Fruit fly (Drosophila melanogaster) whole organism, embryonic: Measurements from ENCODE around the gene Rrp46.

Source experiments
- BEAF-32 ChIP-seq: fragments of 200-800 bp; sonication (Bioruptor generic); optimal IDR thresholded peaks from 3 replicates; lab custom pipeline; 2017; ENCODE audit warnings: missing biosample characterization, missing genetic modification characterization, mild to moderate bottlenecking, moderate library complexity, missing genetic modification reagents
- Bgb ChIP-seq: fragments of 200-800 bp; sonication (Bioruptor generic); IDR thresholded peaks from 2 replicates; pipeline ENCODE4 v1.3.6; 2022; ENCODE audit warnings: missing biosample characterization, missing genetic modification characterization; ENCODE audit not compliant: partially characterized antibody
- CG10274 ChIP-seq: fragments of 200-800 bp; sonication (Bioruptor generic); optimal IDR thresholded peaks from 3 replicates; lab custom pipeline; 2017; ENCODE audit warnings: missing biosample characterization, mild to moderate bottlenecking, missing genetic modification characterization
- CG11456 ChIP-seq: fragments of 200-800 bp; sonication (Bioruptor generic); IDR thresholded peaks from 3 replicates; pipeline ENCODE4 v1.3.6; 2022; ENCODE audit warnings: missing biosample characterization, missing genetic modification characterization
- CG12236 ChIP-seq: fragments of 200-800 bp; sonication (Bioruptor generic); optimal IDR thresholded peaks from 2 replicates; lab custom pipeline; 2016; ENCODE audit warnings: missing biosample characterization, missing genetic modification characterization
- CG13296 ChIP-seq: fragments of 200-800 bp; sonication (Bioruptor generic); optimal IDR thresholded peaks from 3 replicates; lab custom pipeline; 2018; ENCODE audit warnings: missing biosample characterization, mild to moderate bottlenecking, missing genetic modification characterization
- CG13424 ChIP-seq: fragments of 200-800 bp; sonication (Bioruptor generic); optimal IDR thresholded peaks from 2 replicates; lab custom pipeline; 2019; ENCODE audit warnings: missing biosample characterization, mild to moderate bottlenecking, missing genetic modification characterization, moderate library complexity
- CG15514 ChIP-seq: fragments of 200-800 bp; sonication (Bioruptor generic); optimal IDR thresholded peaks from 3 replicates; lab custom pipeline; 2017; ENCODE audit warnings: missing biosample characterization, missing genetic modification characterization, mild to moderate bottlenecking, moderate library complexity, missing genetic modification reagents
- CG1647 ChIP-seq: fragments of 200-800 bp; sonication (Bioruptor generic); optimal IDR thresholded peaks from 3 replicates; lab custom pipeline; 2016; ENCODE audit warnings: missing biosample characterization, missing genetic modification characterization
- CG17385 ChIP-seq: fragments of 200-800 bp; sonication (Bioruptor generic); optimal IDR thresholded peaks from 3 replicates; lab custom pipeline; 2018; ENCODE audit warnings: missing biosample characterization, mild to moderate bottlenecking, missing genetic modification characterization
- CG18476 ChIP-seq: fragments of 200-800 bp; sonication (Bioruptor generic); optimal IDR thresholded peaks from 2 replicates; lab custom pipeline; 2016; ENCODE audit warnings: missing biosample characterization, mild to moderate bottlenecking, missing genetic modification characterization
- CG2202 ChIP-seq: fragments of 200-800 bp; sonication (Bioruptor generic); optimal IDR thresholded peaks from 2 replicates; lab custom pipeline; 2018; ENCODE audit warnings: missing biosample characterization, mild to moderate bottlenecking, missing genetic modification characterization
- CG2875 ChIP-seq: fragments of 200-800 bp; sonication (Bioruptor generic); optimal IDR thresholded peaks from 2 replicates; lab custom pipeline; 2017; ENCODE audit warnings: missing biosample characterization, mild to moderate bottlenecking, missing genetic modification characterization, missing genetic modification reagents
- CG2889 ChIP-seq: fragments of 200-800 bp; sonication (Bioruptor generic); IDR thresholded peaks from 3 replicates; pipeline ENCODE4 v1.3.6; 2022; ENCODE audit warnings: missing biosample characterization, missing genetic modification characterization
- CG32772 ChIP-seq: fragments of 200-800 bp; sonication (Bioruptor generic); IDR thresholded peaks from 2 replicates; pipeline ENCODE4 v1.3.6; 2022; ENCODE audit warnings: missing biosample characterization, missing genetic modification characterization
- CG34224 ChIP-seq: fragments of 200-800 bp; sonication (Bioruptor generic); IDR thresholded peaks from 3 replicates; pipeline ENCODE4 v1.3.6; 2022; ENCODE audit warnings: missing biosample characterization, missing genetic modification characterization; ENCODE audit not compliant: partially characterized antibody
- CG7839 ChIP-seq: fragments of 200-800 bp; sonication (Bioruptor generic); optimal IDR thresholded peaks from 3 replicates; lab custom pipeline; 2018; ENCODE audit warnings: missing biosample characterization, mild to moderate bottlenecking, missing genetic modification characterization, moderate library complexity
- CG8388 ChIP-seq: fragments of 200-800 bp; sonication (Bioruptor generic); optimal IDR thresholded peaks from 2 replicates; lab custom pipeline; 2019; ENCODE audit warnings: missing biosample characterization, mild to moderate bottlenecking, missing genetic modification characterization, moderate library complexity
- CG8924 ChIP-seq: fragments of 200-800 bp; optimal IDR thresholded peaks from 3 replicates; lab custom pipeline; 2019; ENCODE audit warnings: missing biosample characterization, mild to moderate bottlenecking, missing genetic modification characterization, moderate library complexity
- CG9727 ChIP-seq: fragments of 200-800 bp; sonication (Bioruptor generic); optimal IDR thresholded peaks from 3 replicates; lab custom pipeline; 2017; ENCODE audit warnings: missing biosample characterization, mild to moderate bottlenecking, missing genetic modification characterization
- CoRest ChIP-seq: fragments of 200-800 bp; sonication (Bioruptor generic); optimal IDR thresholded peaks from 3 replicates; lab custom pipeline; 2018; ENCODE audit warnings: missing biosample characterization, mild to moderate bottlenecking, missing genetic modification characterization, moderate library complexity
- Dp ChIP-seq: fragments of 200-800 bp; sonication (Bioruptor generic); optimal IDR thresholded peaks from 2 replicates; lab custom pipeline; 2018; ENCODE audit warnings: missing biosample characterization, mild to moderate bottlenecking, missing genetic modification characterization, moderate library complexity
- ERR ChIP-seq: fragments of 200-800 bp; sonication (Bioruptor generic); optimal IDR thresholded peaks from 2 replicates; lab custom pipeline; 2016; ENCODE audit warnings: missing biosample characterization, missing genetic modification characterization
- Fer3 ChIP-seq: fragments of 200-800 bp; sonication (Bioruptor generic); optimal IDR thresholded peaks from 2 replicates; lab custom pipeline; 2018; ENCODE audit warnings: missing biosample characterization, mild to moderate bottlenecking, missing genetic modification characterization, moderate library complexity
- Hey ChIP-seq: fragments of 200-800 bp; sonication (Bioruptor generic); optimal IDR thresholded peaks from 3 replicates; lab custom pipeline; 2018; ENCODE audit warnings: missing biosample characterization, mild to moderate bottlenecking, missing genetic modification characterization
- Lpt ChIP-seq: fragments of >200 bp; optimal IDR thresholded peaks from 2 replicates; lab custom pipeline; 2018; ENCODE audit warnings: missing biosample characterization, missing genetic modification characterization
- NC2β ChIP-seq: fragments of 200-800 bp; sonication (Bioruptor generic); optimal IDR thresholded peaks from 2 replicates; lab custom pipeline; 2016; ENCODE audit warnings: missing biosample characterization, missing genetic modification characterization
- Sry-δ ChIP-seq: fragments of 200-800 bp; sonication (Bioruptor generic); optimal IDR thresholded peaks from 2 replicates; lab custom pipeline; 2016; ENCODE audit warnings: missing biosample characterization, missing genetic modification characterization
- Ssrp ChIP-seq: fragments of 200-800 bp; sonication (Bioruptor generic); optimal IDR thresholded peaks from 2 replicates; lab custom pipeline; 2018; ENCODE audit warnings: missing biosample characterization, mild to moderate bottlenecking, missing genetic modification characterization, moderate library complexity
- Usf ChIP-seq: fragments of 200-800 bp; sonication (Bioruptor generic); optimal IDR thresholded peaks from 2 replicates; lab custom pipeline; 2017; ENCODE audit warnings: missing genotype, missing biosample characterization, missing genetic modification characterization
- az2 ChIP-seq: fragments of 200-800 bp; sonication (Bioruptor generic); optimal IDR thresholded peaks from 3 replicates; lab custom pipeline; 2016; ENCODE audit warnings: missing biosample characterization, missing genetic modification characterization
- corto ChIP-seq: fragments of 200-800 bp; sonication (Bioruptor generic); optimal IDR thresholded peaks from 2 replicates; lab custom pipeline; 2016; ENCODE audit warnings: missing biosample characterization, mild to moderate bottlenecking, missing genetic modification characterization, moderate library complexity
- dati ChIP-seq: fragments of 200-800 bp; sonication (Bioruptor generic); IDR thresholded peaks from 2 replicates; pipeline ENCODE4 v1.3.6; 2022; ENCODE audit warnings: missing biosample characterization, missing genetic modification characterization
- dmrt11E ChIP-seq: fragments of 200-800 bp; sonication (Bioruptor generic); optimal IDR thresholded peaks from 3 replicates; lab custom pipeline; 2018; ENCODE audit warnings: missing biosample characterization, mild to moderate bottlenecking, missing genetic modification characterization, moderate library complexity
- dpn ChIP-seq, 2 experiments: fragments of 200-800 bp; sonication (Bioruptor generic); optimal IDR thresholded peaks; 3 replicates each; lab custom pipeline; 2016; ENCODE audit warnings: missing biosample characterization in 2 of 2, missing genetic modification characterization in 2 of 2
- fd96Cb ChIP-seq: fragments of 200-800 bp; sonication (Bioruptor generic); optimal IDR thresholded peaks from 2 replicates; lab custom pipeline; 2018; ENCODE audit warnings: missing biosample characterization, mild to moderate bottlenecking, missing genetic modification characterization, moderate library complexity
- gce ChIP-seq: fragments of 200-800 bp; sonication (Bioruptor generic); IDR thresholded peaks from 3 replicates; pipeline ENCODE4 v1.3.6; 2022; ENCODE audit warnings: missing biosample characterization, missing genetic modification characterization
- gem ChIP-seq: fragments of 200-800 bp; sonication (Bioruptor generic); optimal IDR thresholded peaks from 2 replicates; lab custom pipeline; 2019; ENCODE audit warnings: missing biosample characterization, mild to moderate bottlenecking, missing genetic modification characterization, moderate library complexity
- gsb-n ChIP-seq: fragments of 200-800 bp; sonication (Bioruptor generic); optimal IDR thresholded peaks from 3 replicates; lab custom pipeline; 2018; ENCODE audit warnings: missing biosample characterization, mild to moderate bottlenecking, missing genetic modification characterization
- lab ChIP-seq: fragments of 200-800 bp; sonication (Bioruptor generic); optimal IDR thresholded peaks from 3 replicates; lab custom pipeline; 2017; ENCODE audit warnings: missing biosample characterization, missing genetic modification characterization, mild to moderate bottlenecking, moderate library complexity, missing genetic modification reagents
- lmd ChIP-seq: fragments of 200-800 bp; sonication (Bioruptor generic); IDR thresholded peaks from 2 replicates; pipeline ENCODE4 v1.3.6; 2022; ENCODE audit warnings: missing biosample characterization, missing genetic modification characterization
- onecut ChIP-seq: fragments of 200-800 bp; sonication (Bioruptor generic); IDR thresholded peaks from 2 replicates; pipeline ENCODE4 v1.3.6; 2022; ENCODE audit warnings: missing biosample characterization, missing genetic modification characterization
- pan ChIP-seq, 4 experiments: fragments of >200 bp in 3 of 4; fragments of 200-800 bp in 1 of 4; sonication (Bioruptor generic) in 1 of 4; optimal IDR thresholded peaks in 3 of 4; IDR thresholded peaks in 1 of 4; 2 replicates each; pipeline versions ENCODE4 v1.3.6 to Lab custom; 2017 to 2022; ENCODE audit warnings: missing biosample characterization in 2 of 4, missing genetic modification characterization in 2 of 4, mixed read lengths in 1 of 4
- pfk ChIP-seq: fragments of 200-800 bp; sonication (Bioruptor generic); optimal IDR thresholded peaks from 2 replicates; lab custom pipeline; 2018; ENCODE audit warnings: missing biosample characterization, mild to moderate bottlenecking, missing genetic modification characterization, moderate library complexity
- prd ChIP-seq, 3 experiments: fragments of >200 bp in 2 of 3; fragments of 200-800 bp in 1 of 3; sonication (Bioruptor generic) in 1 of 3; optimal IDR thresholded peaks in 2 of 3; IDR thresholded peaks in 1 of 3; 2 replicates in 2 of 3; 3 replicates in 1 of 3; pipeline versions ENCODE4 v1.3.6 to Lab custom; 2017 to 2022; ENCODE audit warnings: missing biosample characterization in 1 of 3, missing genetic modification characterization in 1 of 3
- sens ChIP-seq: fragments of 200-800 bp; sonication (Bioruptor generic); peaks from one replicate; lab custom pipeline; 2016; ENCODE audit warnings: missing biosample characterization, missing genetic modification characterization
- stc ChIP-seq: fragments of 200-800 bp; sonication (Bioruptor generic); IDR thresholded peaks from 2 replicates; pipeline ENCODE4 v1.3.6; 2022; ENCODE audit warnings: missing biosample characterization, missing genetic modification characterization
- unpg ChIP-seq: fragments of 200-800 bp; sonication (Bioruptor generic); optimal IDR thresholded peaks from 3 replicates; lab custom pipeline; 2018; ENCODE audit warnings: missing biosample characterization, mild to moderate bottlenecking, missing genetic modification characterization, moderate library complexity
- wdn ChIP-seq: fragments of 200-800 bp; sonication (Bioruptor generic); IDR thresholded peaks from 2 replicates; pipeline ENCODE4 v1.3.6; 2022; ENCODE audit warnings: missing biosample characterization, missing genetic modification characterization

The Rrp46 gene

DNA sequence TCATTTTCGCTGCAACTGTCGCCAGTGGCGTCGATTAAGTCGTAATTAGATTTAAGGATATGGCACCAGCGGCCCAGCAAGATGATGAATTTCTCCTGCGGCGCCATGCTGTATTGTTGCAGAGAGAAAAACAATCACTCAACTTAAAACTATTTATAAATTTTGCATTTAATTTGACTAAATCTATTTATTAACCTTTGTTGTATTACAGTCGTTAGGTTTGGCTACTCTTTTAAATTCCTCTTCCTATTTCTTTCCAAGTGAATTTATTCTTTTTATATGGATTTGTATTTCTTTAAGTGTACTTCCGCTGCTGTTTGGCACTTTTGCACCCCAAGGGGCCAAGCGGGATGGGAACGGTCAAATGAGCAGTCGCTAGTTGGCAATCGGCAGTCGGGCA lies 35.9 kb downstream of the Rrp46 start (continued):
- TF ChIP-seq CG11456, result no peak
- peak; percentile 53 for TF ChIP-seq CG13424 (tag; lab: Kevin White, UChicago)
- no peak for TF ChIP-seq pfk (GFP tag; lab: Kevin White, UChicago)
- TF ChIP-seq az2 (GFP tag; lab: Kevin White, UChicago), result peak; percentile 41
- peak; percentile 55 for TF ChIP-seq CG8388 (GFP tag; lab: Kevin White, UChicago)
- no peak for TF ChIP-seq Lpt (GFP tag; lab: Kevin White, UChicago)
- peak; percentile 74 for TF ChIP-seq gem (tag; lab: Kevin White, UChicago)
- TF ChIP-seq gce (GFP tag; lab: Robert Waterston, UW), result 0 out of 3 replicates have a peak, but pooled peaks have one; percentile 13
- TF ChIP-seq wdn, result no peak
- peak; percentile 31 for TF ChIP-seq lab
- no peak for TF ChIP-seq CG15514 (GFP tag; lab: Kevin White, UChicago)
- peak; percentile 31; the same call in 1 of the 2 replicates for TF ChIP-seq stc (GFP tag; lab: Robert Waterston, UW)
- peak; percentile 91 for TF ChIP-seq sens (GFP tag; lab: Kevin White, UChicago)
- no peak for TF ChIP-seq CG18476 (GFP tag; lab: Kevin White, UChicago)
- peak; percentile 14; the same call in 1 of the 2 replicates for TF ChIP-seq onecut
- peak; percentile 60 for TF ChIP-seq fd96Cb (tag; lab: Kevin White, UChicago)
- no peak for TF ChIP-seq BEAF-32 (GFP tag; lab: Kevin White, UChicago)
- peak; percentile 21; the same call in 1 of the 2 replicates for TF ChIP-seq lmd
- peak; percentile 53 for TF ChIP-seq CG7839 (tag; lab: Kevin White, UChicago)
- TF ChIP-seq pan (optimal IDR thresholded peaks at IDR 0.05; lab: Kevin White, UChicago), result no peak
- TF ChIP-seq pan (GFP tag; optimal IDR thresholded peaks at IDR 0.05 in 1 of 2, IDR thresholded peaks at IDR 0.05 in 1 of 2), result peak in 1 of 2 experiments; percentile 25
- no peak for TF ChIP-seq Usf (GFP tag; lab: Kevin White, UChicago)
- TF ChIP-seq CG32772 (GFP tag; lab: Robert Waterston, UW), result peak; percentile 45; the same call in 1 of the 2 replicates
- TF ChIP-seq CG2202 (tag; lab: Kevin White, UChicago), result peak; percentile 6
- peak; percentile 53 for TF ChIP-seq Ssrp (tag; lab: Kevin White, UChicago)
- no peak for TF ChIP-seq prd (optimal IDR thresholded peaks at IDR 0.05; lab: Kevin White, UChicago)
- TF ChIP-seq prd (GFP tag; IDR thresholded peaks at IDR 0.05; lab: Robert Waterston, UW), result peak; percentile 76; the same call in 2 of the 3 replicates
- peak; percentile 32 for TF ChIP-seq Fer3
- TF ChIP-seq unpg (GFP tag; lab: Kevin White, UChicago), result peak; percentile 51
- TF ChIP-seq CG2889 (GFP tag; lab: Robert Waterston, UW), result no peak
- no peak for TF ChIP-seq CG13296 (GFP tag; lab: Kevin White, UChicago)
- TF ChIP-seq NC2β (GFP tag; lab: Kevin White, UChicago), result no peak
- no peak for TF ChIP-seq Hey (tag; lab: Kevin White, UChicago)
- peak; percentile 56 for TF ChIP-seq CG8924
- TF ChIP-seq gsb-n (tag; lab: Kevin White, UChicago), result peak; percentile 32
- peak; percentile 36 for TF ChIP-seq CG2875 (GFP tag; lab: Kevin White, UChicago)
- TF ChIP-seq dmrt11E (tag; lab: Kevin White, UChicago), result peak; percentile 73
- TF ChIP-seq CG17385, result peak; percentile 9
- TF ChIP-seq CG1647 (GFP tag; lab: Kevin White, UChicago), result no peak
- TF ChIP-seq dpn (GFP tag; optimal IDR thresholded peaks at IDR 0.05; lab: Kevin White, UChicago), result no peak
- TF ChIP-seq CoRest (tag; lab: Kevin White, UChicago), result peak; percentile 25
- TF ChIP-seq Bgb, result no peak
- no peak for TF ChIP-seq corto (GFP tag; lab: Kevin White, UChicago)
- TF ChIP-seq ERR, result no peak
- no peak for TF ChIP-seq dati (GFP tag; lab: Robert Waterston, UW)
- no peak for TF ChIP-seq CG10274 (GFP tag; lab: Kevin White, UChicago)
- no peak for TF ChIP-seq CG34224 (GFP tag; lab: Robert Waterston, UW)
- no peak for TF ChIP-seq CG12236 (GFP tag; lab: Kevin White, UChicago)
- peak; percentile 35 for TF ChIP-seq CG9727
- no peak for TF ChIP-seq Dp
- TF ChIP-seq Sry-δ, result no peak
